Fruit fly (Drosophila melanogaster): ENCODE measurements around the gene Ugt36D1.

Ugt36D1 gene

dm6 chr2L:18808754-18809329 is 14.5 kb upstream of the Ugt36D1 start:
- no peak for TF ChIP-seq CG4496 (GFP tag; IDR thresholded peaks at IDR 0.05)
- no peak for TF ChIP-seq CG17806 (tag; optimal IDR thresholded peaks at IDR 0.05)
- TF ChIP-seq CG15710 (tag; optimal IDR thresholded peaks at IDR 0.05), result no peak
- no peak for TF ChIP-seq CG32121 (GFP tag; IDR thresholded peaks at IDR 0.05)
- no peak for TF ChIP-seq rn (GFP tag; IDR thresholded peaks at IDR 0.05)
- no peak for TF ChIP-seq D1 (tag; optimal IDR thresholded peaks at IDR 0.05)
- no peak for TF ChIP-seq CG34367 (tag; optimal IDR thresholded peaks at IDR 0.05)

dm6 chr2L:18809486-18809885 is 13.9 kb upstream of the Ugt36D1 start:
- TF ChIP-seq D1 (tag; optimal IDR thresholded peaks at IDR 0.05) (no peak), CG14655 (GFP tag; optimal IDR thresholded peaks at IDR 0.05) (no peak), rn (GFP tag; IDR thresholded peaks at IDR 0.05) (no peak), CG9948 (tag; optimal IDR thresholded peaks at IDR 0.05) (no peak), Snoo (tag; optimal IDR thresholded peaks at IDR 0.05) (no peak), CG12605 (GFP tag; IDR thresholded peaks at IDR 0.05) (no peak), EcR (GFP tag; optimal IDR thresholded peaks at IDR 0.05) (no peak), CG15710 (tag; optimal IDR thresholded peaks at IDR 0.05) (no peak), Ets98B (GFP tag; IDR thresholded peaks at IDR 0.05) (no peak), Pif1A (GFP tag; optimal IDR thresholded peaks at IDR 0.05) (no peak), CG32121 (GFP tag; IDR thresholded peaks at IDR 0.05) (no peak), CG4496 (GFP tag; IDR thresholded peaks at IDR 0.05) (no peak)

dm6 chr2L:18810960-18811642 is 12.2 kb upstream of the Ugt36D1 start, which contains the start of the genes CG10570 and CG42502:
Gene CG10570, minus strand, starts transcription at chr2L:18811252.
Gene CG42502, minus strand, starts transcription at chr2L:18811252.
- TF ChIP-seq CG15710 (tag; optimal IDR thresholded peaks at IDR 0.05) (peak; percentile 62), CG17806 (tag; optimal IDR thresholded peaks at IDR 0.05) (peak; percentile 8), CG8159 (tag; optimal IDR thresholded peaks at IDR 0.05) (peak; percentile 64), CG14655 (GFP tag; optimal IDR thresholded peaks at IDR 0.05) (peak; percentile 3), Pif1B (GFP tag; optimal IDR thresholded peaks at IDR 0.05) (peak; percentile 2), CG9948 (tag; optimal IDR thresholded peaks at IDR 0.05) (no peak), D1 (tag; optimal IDR thresholded peaks at IDR 0.05) (no peak), Pif1A (GFP tag; optimal IDR thresholded peaks at IDR 0.05) (no peak), CG10348 (GFP tag; IDR thresholded peaks at IDR 0.05) (no peak), CG13204 (GFP tag; optimal IDR thresholded peaks at IDR 0.05) (peak; percentile 60), CG8301 (tag; optimal IDR thresholded peaks at IDR 0.05) (no peak), gl (tag; optimal IDR thresholded peaks at IDR 0.05) (no peak), CG12605 (GFP tag; IDR thresholded peaks at IDR 0.05) (no peak), fd96Ca (GFP tag; IDR thresholded peaks at IDR 0.05) (no peak; the same call in 2 of the 3 replicates), EcR (GFP tag; optimal IDR thresholded peaks at IDR 0.05) (no peak), rn (GFP tag; IDR thresholded peaks at IDR 0.05) (no peak), Ets98B (GFP tag; IDR thresholded peaks at IDR 0.05) (no peak), CG32121 (GFP tag; IDR thresholded peaks at IDR 0.05) (no peak), CG34367 (tag; optimal IDR thresholded peaks at IDR 0.05) (no peak), Snoo (tag; optimal IDR thresholded peaks at IDR 0.05) (no peak), CG4496 (GFP tag; IDR thresholded peaks at IDR 0.05) (peak; percentile 52; the same call in 2 of the 3 replicates)

dm6 chr2L:18812348-18812747 is 11.0 kb upstream of the Ugt36D1 start, which contains the start of the genes CG17325 and CG42305:
Gene CG17325, plus strand, starts transcription at chr2L:18812648.
Gene CG42305, plus strand, starts transcription at chr2L:18812648.
- TF ChIP-seq CG12605 (GFP tag; IDR thresholded peaks at IDR 0.05), result no peak
- no peak for TF ChIP-seq CG34367 (tag; optimal IDR thresholded peaks at IDR 0.05)
- TF ChIP-seq Ets98B (GFP tag; IDR thresholded peaks at IDR 0.05), result no peak
- no peak for TF ChIP-seq CG10348 (GFP tag; IDR thresholded peaks at IDR 0.05)
- TF ChIP-seq CG17806 (tag; optimal IDR thresholded peaks at IDR 0.05), result no peak
- no peak for TF ChIP-seq rn (GFP tag; IDR thresholded peaks at IDR 0.05)
- no peak for TF ChIP-seq CG8301 (tag; optimal IDR thresholded peaks at IDR 0.05)
- no peak for TF ChIP-seq Pif1B (GFP tag; optimal IDR thresholded peaks at IDR 0.05)
- no peak for TF ChIP-seq EcR (GFP tag; optimal IDR thresholded peaks at IDR 0.05)
- no peak for TF ChIP-seq CG9948 (tag; optimal IDR thresholded peaks at IDR 0.05)
- TF ChIP-seq CG13204 (GFP tag; optimal IDR thresholded peaks at IDR 0.05), result no peak
- TF ChIP-seq CG8159 (tag; optimal IDR thresholded peaks at IDR 0.05), result no peak
- no peak for TF ChIP-seq CG32121 (GFP tag; IDR thresholded peaks at IDR 0.05)
- no peak for TF ChIP-seq D1 (tag; optimal IDR thresholded peaks at IDR 0.05)
- no peak for TF ChIP-seq CG4496 (GFP tag; IDR thresholded peaks at IDR 0.05)
- no peak for TF ChIP-seq CG15710 (tag; optimal IDR thresholded peaks at IDR 0.05)
- no peak for TF ChIP-seq Pif1A (GFP tag; optimal IDR thresholded peaks at IDR 0.05)
- TF ChIP-seq CG14655 (GFP tag; optimal IDR thresholded peaks at IDR 0.05), result no peak
- TF ChIP-seq fd96Ca (GFP tag; IDR thresholded peaks at IDR 0.05), result no peak
- no peak for TF ChIP-seq Snoo (tag; optimal IDR thresholded peaks at IDR 0.05)

dm6 chr2L:18812755-18813154 is 10.6 kb upstream of the Ugt36D1 start:
- no peak for TF ChIP-seq Ets98B (GFP tag; IDR thresholded peaks at IDR 0.05)
- no peak for TF ChIP-seq EcR (GFP tag; optimal IDR thresholded peaks at IDR 0.05)
- no peak for TF ChIP-seq Pif1A (GFP tag; optimal IDR thresholded peaks at IDR 0.05)
- TF ChIP-seq CG8301 (tag; optimal IDR thresholded peaks at IDR 0.05), result no peak
- TF ChIP-seq gl (tag; optimal IDR thresholded peaks at IDR 0.05), result no peak
- no peak for TF ChIP-seq CG9948 (tag; optimal IDR thresholded peaks at IDR 0.05)
- TF ChIP-seq CG12605 (GFP tag; IDR thresholded peaks at IDR 0.05), result no peak
- TF ChIP-seq CG17806 (tag; optimal IDR thresholded peaks at IDR 0.05), result no peak
- TF ChIP-seq CG4496 (GFP tag; IDR thresholded peaks at IDR 0.05), result no peak
- no peak for TF ChIP-seq D1 (tag; optimal IDR thresholded peaks at IDR 0.05)
- no peak for TF ChIP-seq CG14655 (GFP tag; optimal IDR thresholded peaks at IDR 0.05)
- TF ChIP-seq Snoo (tag; optimal IDR thresholded peaks at IDR 0.05), result no peak
- TF ChIP-seq fd96Ca (GFP tag; IDR thresholded peaks at IDR 0.05), result no peak
- TF ChIP-seq CG10348 (GFP tag; IDR thresholded peaks at IDR 0.05), result no peak
- TF ChIP-seq CG8159 (tag; optimal IDR thresholded peaks at IDR 0.05), result no peak
- TF ChIP-seq Pif1B (GFP tag; optimal IDR thresholded peaks at IDR 0.05), result no peak
- TF ChIP-seq rn (GFP tag; IDR thresholded peaks at IDR 0.05), result no peak

Data from whole organism, pupa.